Fruit fly (Drosophila melanogaster) whole organism, embryonic: ENCODE data around the gene CG31817.

Experiments used
- Atf3 ChIP-seq: fragments of 200-800 bp; sonication (Bioruptor generic); optimal IDR thresholded peaks from 3 replicates; lab custom pipeline; 2016; ENCODE audit warnings: missing biosample characterization, missing genetic modification characterization
- Atf6 ChIP-seq: fragments of 200-800 bp; sonication (Bioruptor generic); IDR thresholded peaks from 2 replicates; pipeline ENCODE4 v1.3.6; 2022; ENCODE audit warnings: missing biosample characterization, missing genetic modification characterization
- Awh ChIP-seq: fragments of 200-800 bp; sonication (Bioruptor generic); IDR thresholded peaks from 2 replicates; pipeline ENCODE4, ENCODE4 v1.3.6; 2022; ENCODE audit warnings: missing biosample characterization, missing genetic modification characterization
- BEAF-32 ChIP-seq: fragments of 200-800 bp; sonication (Bioruptor generic); optimal IDR thresholded peaks from 3 replicates; lab custom pipeline; 2017; ENCODE audit warnings: missing biosample characterization, missing genetic modification characterization, mild to moderate bottlenecking, moderate library complexity, missing genetic modification reagents
- Blimp-1 ChIP-seq: fragments of 200-800 bp; sonication (Bioruptor generic); optimal IDR thresholded peaks from 3 replicates; lab custom pipeline; 2018; ENCODE audit warnings: missing biosample characterization, missing genetic modification characterization, mild to moderate bottlenecking, moderate library complexity, missing genetic modification reagents
- Bteb2 ChIP-seq: fragments of 200-800 bp; sonication (Bioruptor generic); optimal IDR thresholded peaks from 2 replicates; lab custom pipeline; 2016; ENCODE audit warnings: missing biosample characterization, missing genetic modification characterization
- CG10321 ChIP-seq: fragments of 200-800 bp; sonication (Bioruptor generic); IDR thresholded peaks from 2 replicates; pipeline ENCODE4 v1.3.6; 2022; ENCODE audit warnings: missing biosample characterization, missing genetic modification characterization
- CG11695 ChIP-seq: fragments of 200-800 bp; sonication (Bioruptor generic); IDR thresholded peaks from 3 replicates; pipeline ENCODE4 v1.3.6; 2022; ENCODE audit warnings: missing biosample characterization, missing genetic modification characterization
- CG12071 ChIP-seq: fragments of 200-800 bp; sonication (Bioruptor generic); optimal IDR thresholded peaks from 3 replicates; lab custom pipeline; 2018; ENCODE audit warnings: missing biosample characterization, mild to moderate bottlenecking, missing genetic modification characterization
- CG12155 ChIP-seq: fragments of 200-800 bp; sonication (Bioruptor generic); optimal IDR thresholded peaks from 3 replicates; lab custom pipeline; 2016; ENCODE audit warnings: missing biosample characterization, missing genetic modification characterization
- CG12236 ChIP-seq: fragments of 200-800 bp; sonication (Bioruptor generic); optimal IDR thresholded peaks from 2 replicates; lab custom pipeline; 2016; ENCODE audit warnings: missing biosample characterization, missing genetic modification characterization
- CG12942 ChIP-seq: fragments of 200-800 bp; sonication (Bioruptor generic); optimal IDR thresholded peaks from 3 replicates; lab custom pipeline; 2016; ENCODE audit warnings: missing biosample characterization, missing genetic modification characterization
- CG13296 ChIP-seq: fragments of 200-800 bp; sonication (Bioruptor generic); optimal IDR thresholded peaks from 3 replicates; lab custom pipeline; 2018; ENCODE audit warnings: missing biosample characterization, mild to moderate bottlenecking, missing genetic modification characterization
- CG1603 ChIP-seq: fragments of 200-800 bp; sonication (Bioruptor generic); optimal IDR thresholded peaks from 2 replicates; lab custom pipeline; 2019; ENCODE audit warnings: missing biosample characterization, mild to moderate bottlenecking, missing genetic modification characterization, moderate library complexity
- CG17359 ChIP-seq: fragments of 200-800 bp; sonication (Bioruptor generic); optimal IDR thresholded peaks from 3 replicates; lab custom pipeline; 2018; ENCODE audit warnings: missing biosample characterization, mild to moderate bottlenecking, missing genetic modification characterization, moderate library complexity
- CG2116 ChIP-seq: fragments of 200-800 bp; sonication (Bioruptor generic); optimal IDR thresholded peaks from 3 replicates; lab custom pipeline; 2018; ENCODE audit warnings: missing biosample characterization, mild to moderate bottlenecking, missing genetic modification characterization
- CG33213 ChIP-seq: fragments of 200-800 bp; sonication (Bioruptor generic); optimal IDR thresholded peaks from 3 replicates; lab custom pipeline; 2016; ENCODE audit warnings: missing biosample characterization, missing genetic modification characterization
- CG4424 ChIP-seq: fragments of 200-800 bp; sonication (Bioruptor generic); optimal IDR thresholded peaks from 3 replicates; lab custom pipeline; 2016; ENCODE audit warnings: missing biosample characterization, missing genetic modification characterization
- CG4617 ChIP-seq: fragments of 200-800 bp; sonication (Bioruptor generic); optimal IDR thresholded peaks from 3 replicates; lab custom pipeline; 2016; ENCODE audit warnings: missing biosample characterization, missing genetic modification characterization, borderline replicate concordance
- CG5245 ChIP-seq: fragments of 200-800 bp; sonication (Bioruptor generic); optimal IDR thresholded peaks from 3 replicates; lab custom pipeline; 2016; ENCODE audit warnings: missing biosample characterization, missing genetic modification characterization
- CG7357 ChIP-seq: fragments of 200-800 bp; sonication (Bioruptor generic); IDR thresholded peaks from 3 replicates; pipeline ENCODE4 v1.3.6; 2022; ENCODE audit warnings: missing biosample characterization, missing genetic modification characterization
- CG7372 ChIP-seq: fragments of 200-800 bp; sonication (Bioruptor generic); IDR thresholded peaks from 2 replicates; pipeline ENCODE4 v1.3.6; 2022; ENCODE audit warnings: missing biosample characterization, missing genetic modification characterization
- CHES-1-like ChIP-seq: fragments of 200-800 bp; sonication (Bioruptor generic); optimal IDR thresholded peaks from 2 replicates; lab custom pipeline; 2016; ENCODE audit warnings: missing biosample characterization, missing genetic modification characterization
- Dek ChIP-seq: fragments of 200-800 bp; sonication (Bioruptor generic); optimal IDR thresholded peaks from 3 replicates; lab custom pipeline; 2019; ENCODE audit warnings: missing biosample characterization, mild to moderate bottlenecking, missing genetic modification characterization, moderate library complexity
- ERR ChIP-seq: fragments of 200-800 bp; sonication (Bioruptor generic); optimal IDR thresholded peaks from 2 replicates; lab custom pipeline; 2016; ENCODE audit warnings: missing biosample characterization, missing genetic modification characterization
- Fer1 ChIP-seq: fragments of 200-800 bp; sonication (Bioruptor generic); optimal IDR thresholded peaks from 2 replicates; lab custom pipeline; 2017; ENCODE audit warnings: missing biosample characterization, mild to moderate bottlenecking, missing genetic modification characterization
- HLH4C ChIP-seq: fragments of 200-800 bp; sonication (Bioruptor generic); IDR thresholded peaks from 3 replicates; pipeline ENCODE4 v1.3.6; 2022; ENCODE audit warnings: missing biosample characterization, missing genetic modification characterization; ENCODE audit not compliant: partially characterized antibody
- HmgD ChIP-seq: fragments of 200-800 bp; sonication (Bioruptor generic); optimal IDR thresholded peaks from 3 replicates; lab custom pipeline; 2016; ENCODE audit warnings: missing biosample characterization, missing genetic modification characterization
- Hsf ChIP-seq: fragments of 200-800 bp; sonication (Bioruptor generic); optimal IDR thresholded peaks from 3 replicates; lab custom pipeline; 2016; ENCODE audit warnings: missing biosample characterization, missing genetic modification characterization
- NFAT ChIP-seq: fragments of 200-800 bp; sonication (Bioruptor generic); IDR thresholded peaks from 2 replicates; pipeline ENCODE4 v1.3.6; 2022; ENCODE audit warnings: missing biosample characterization, missing genetic modification characterization
- Nf-YC ChIP-seq: fragments of 200-800 bp; optimal IDR thresholded peaks from 3 replicates; lab custom pipeline; 2019; ENCODE audit warnings: missing biosample characterization, mild to moderate bottlenecking, missing genetic modification characterization, moderate library complexity
- ab ChIP-seq: fragments of 200-800 bp; sonication (Bioruptor generic); optimal IDR thresholded peaks from 2 replicates; lab custom pipeline; 2016; ENCODE audit warnings: missing biosample characterization, missing genetic modification characterization
- cato ChIP-seq: fragments of 200-800 bp; sonication (Bioruptor generic); optimal IDR thresholded peaks from 2 replicates; lab custom pipeline; 2016; ENCODE audit warnings: missing biosample characterization, missing genetic modification characterization, borderline replicate concordance
- chif ChIP-seq, 2 experiments: fragments of 200-800 bp; sonication (Bioruptor generic); optimal IDR thresholded peaks; 3 replicates each; lab custom pipeline; 2016; ENCODE audit warnings: missing biosample characterization in 2 of 2, missing genetic modification characterization in 2 of 2
- corto ChIP-seq: fragments of 200-800 bp; sonication (Bioruptor generic); optimal IDR thresholded peaks from 2 replicates; lab custom pipeline; 2016; ENCODE audit warnings: missing biosample characterization, mild to moderate bottlenecking, missing genetic modification characterization, moderate library complexity
- fd102C ChIP-seq: fragments of 200-800 bp; sonication (Bioruptor generic); optimal IDR thresholded peaks from 2 replicates; lab custom pipeline; 2018; ENCODE audit warnings: missing biosample characterization, mild to moderate bottlenecking, missing genetic modification characterization, moderate library complexity
- gce ChIP-seq: fragments of 200-800 bp; sonication (Bioruptor generic); IDR thresholded peaks from 3 replicates; pipeline ENCODE4 v1.3.6; 2022; ENCODE audit warnings: missing biosample characterization, missing genetic modification characterization
- gem ChIP-seq: fragments of 200-800 bp; sonication (Bioruptor generic); optimal IDR thresholded peaks from 2 replicates; lab custom pipeline; 2019; ENCODE audit warnings: missing biosample characterization, mild to moderate bottlenecking, missing genetic modification characterization, moderate library complexity
- h ChIP-seq: fragments of >200 bp; optimal IDR thresholded peaks from 2 replicates; lab custom pipeline; 2017
- her ChIP-seq: fragments of 200-800 bp; sonication (Bioruptor generic); optimal IDR thresholded peaks from 2 replicates; lab custom pipeline; 2016; ENCODE audit warnings: missing biosample characterization, missing genetic modification characterization
- inv ChIP-seq: fragments of 200-800 bp; sonication (Bioruptor generic); IDR thresholded peaks from 2 replicates; pipeline ENCODE4 v1.3.6; 2022; ENCODE audit warnings: missing biosample characterization, missing genetic modification characterization; ENCODE audit not compliant: partially characterized antibody
- jigr1 ChIP-seq: fragments of 200-800 bp; sonication (Bioruptor generic); IDR thresholded peaks from 3 replicates; pipeline ENCODE4 v1.3.6; 2022; ENCODE audit warnings: missing biosample characterization, missing genetic modification characterization
- org-1 ChIP-seq: fragments of 200-800 bp; sonication (Bioruptor generic); optimal IDR thresholded peaks from 2 replicates; lab custom pipeline; 2017; ENCODE audit warnings: missing biosample characterization, missing genetic modification characterization
- otp ChIP-seq: fragments of 200-800 bp; sonication (Bioruptor generic); IDR thresholded peaks from 3 replicates; pipeline ENCODE4, ENCODE4 v1.3.6; 2022; ENCODE audit warnings: missing biosample characterization, missing genetic modification characterization
- psq ChIP-seq: fragments of 200-800 bp; sonication (Bioruptor generic); optimal IDR thresholded peaks from 2 replicates; lab custom pipeline; 2017; ENCODE audit warnings: missing biosample characterization, missing genetic modification characterization
- salm ChIP-seq: fragments of 200-800 bp; sonication (Bioruptor generic); optimal IDR thresholded peaks from 2 replicates; lab custom pipeline; 2018; ENCODE audit warnings: missing biosample characterization, mild to moderate bottlenecking, missing genetic modification characterization
- sens ChIP-seq: fragments of 200-800 bp; sonication (Bioruptor generic); peaks from one replicate; lab custom pipeline; 2016; ENCODE audit warnings: missing biosample characterization, missing genetic modification characterization
- slbo ChIP-seq: fragments of 200-800 bp; sonication (Bioruptor generic); IDR thresholded peaks from 2 replicates; pipeline ENCODE4 v1.3.6; 2022; ENCODE audit warnings: missing biosample characterization, missing genetic modification characterization
- tin ChIP-seq: fragments of 200-800 bp; sonication (Bioruptor generic); optimal IDR thresholded peaks from 3 replicates; lab custom pipeline; 2016; ENCODE audit warnings: missing biosample characterization, missing genetic modification characterization
- unpg ChIP-seq: fragments of 200-800 bp; sonication (Bioruptor generic); optimal IDR thresholded peaks from 3 replicates; lab custom pipeline; 2018; ENCODE audit warnings: missing biosample characterization, mild to moderate bottlenecking, missing genetic modification characterization, moderate library complexity
- zen ChIP-seq: fragments of 200-800 bp; sonication (Bioruptor generic); optimal IDR thresholded peaks from 3 replicates; lab custom pipeline; 2018; ENCODE audit warnings: missing biosample characterization, mild to moderate bottlenecking, missing genetic modification characterization, moderate library complexity

CG31817 gene

dm6 chr2L:16286360-16287005, 51.2 kb downstream of the CG31817 start:
- TF ChIP-seq Atf3 (GFP tag; lab: Kevin White, UChicago) (peak; percentile 85), Atf6 (GFP tag; lab: Robert Waterston, UW) (no peak), chif (GFP tag; optimal IDR thresholded peaks at IDR 0.05; lab: Kevin White, UChicago) (peak; percentile 43 to 74), CG12942 (GFP tag; lab: Kevin White, UChicago) (peak; percentile 81), gem (peak; percentile 92), CG1603 (peak; percentile 61), org-1 (peak; percentile 74), Awh (GFP tag; lab: Robert Waterston, UW) (no peak), CG10321 (no peak), CG12236 (GFP tag; lab: Kevin White, UChicago) (peak; percentile 15), CG12071 (GFP tag; lab: Kevin White, UChicago) (peak; percentile 78), her (GFP tag; lab: Kevin White, UChicago) (peak; percentile 74), slbo (GFP tag; lab: Robert Waterston, UW) (no peak), HmgD (GFP tag; lab: Kevin White, UChicago) (no peak), CG4617 (GFP tag; lab: Kevin White, UChicago) (peak; percentile 2), CG7372 (GFP tag; lab: Robert Waterston, UW) (no peak), CHES-1-like (peak; percentile 85), NFAT (GFP tag; lab: Robert Waterston, UW) (no peak), CG4424 (peak; percentile 85), Hsf (GFP tag; lab: Kevin White, UChicago) (peak; percentile 78), corto (GFP tag; lab: Kevin White, UChicago) (peak; percentile 80), Dek (tag; lab: Kevin White, UChicago) (peak; percentile 88), ab (GFP tag; lab: Kevin White, UChicago) (no peak), Fer1 (GFP tag; lab: Kevin White, UChicago) (peak; percentile 86), unpg (GFP tag; lab: Kevin White, UChicago) (peak; percentile 89), tin (peak; percentile 51), Nf-YC (tag; lab: Kevin White, UChicago) (peak; percentile 57), CG7357 (peak; percentile 73; the same call in 1 of the 3 replicates), gce (GFP tag; lab: Robert Waterston, UW) (no peak), jigr1 (GFP tag; lab: Robert Waterston, UW) (no peak), CG11695 (GFP tag; lab: Robert Waterston, UW) (no peak), CG2116 (GFP tag; lab: Kevin White, UChicago) (peak; percentile 58), inv (GFP tag; lab: Robert Waterston, UW) (no peak), otp (no peak), psq (GFP tag; lab: Kevin White, UChicago) (peak; percentile 77), Bteb2 (GFP tag; lab: Kevin White, UChicago) (peak; percentile 71), CG17359 (tag; lab: Kevin White, UChicago) (peak; percentile 91), CG12155 (GFP tag; lab: Kevin White, UChicago) (peak; percentile 77), salm (tag; lab: Kevin White, UChicago) (peak; percentile 75), CG33213 (GFP tag; lab: Kevin White, UChicago) (peak; percentile 31), zen (tag; lab: Kevin White, UChicago) (peak; percentile 82), h (lab: Kevin White, UChicago) (no peak), HLH4C (GFP tag; lab: Robert Waterston, UW) (no peak), cato (GFP tag; lab: Kevin White, UChicago) (peak; percentile 52), fd102C (no peak), sens (GFP tag; lab: Kevin White, UChicago) (peak; percentile 95), BEAF-32 (GFP tag; lab: Kevin White, UChicago) (peak; percentile 49), CG13296 (GFP tag; lab: Kevin White, UChicago) (peak; percentile 55), CG5245 (GFP tag; lab: Kevin White, UChicago) (peak; percentile 51), ERR (GFP tag; lab: Kevin White, UChicago) (peak; percentile 46), Blimp-1 (GFP tag; lab: Kevin White, UChicago) (peak; percentile 79)
